Fruit fly (Drosophila melanogaster) whole organism, pupa: ENCODE results near the gene Capa.

ENCODE experiments used
- CG10348 ChIP-seq: fragments of 200-800 bp; sonication (Bioruptor generic); IDR thresholded peaks from 2 replicates; pipeline ENCODE4 v1.3.6; 2022; ENCODE audit warnings: missing biosample characterization, missing genetic modification characterization
- CG14655 ChIP-seq: fragments of 200-800 bp; sonication (Bioruptor generic); optimal IDR thresholded peaks from 3 replicates; lab custom pipeline; 2017; ENCODE audit warnings: mild to moderate bottlenecking, missing biosample characterization, missing genetic modification reagents, missing genetic modification characterization
- CG15710 ChIP-seq: fragments of 200-800 bp; sonication (Bioruptor generic); optimal IDR thresholded peaks from 2 replicates; lab custom pipeline; 2018; ENCODE audit warnings: missing biosample characterization, mild to moderate bottlenecking, missing genetic modification characterization, moderate library complexity
- CG32121 ChIP-seq: fragments of 200-800 bp; sonication (Bioruptor generic); IDR thresholded peaks from 2 replicates; pipeline ENCODE4 v1.3.6; 2022; ENCODE audit warnings: missing biosample characterization, missing genetic modification characterization
- CG4496 ChIP-seq: fragments of 200-800 bp; sonication (Bioruptor generic); IDR thresholded peaks from 3 replicates; pipeline ENCODE4 v1.3.6; 2022; ENCODE audit warnings: missing biosample characterization, missing genetic modification characterization
- CG8159 ChIP-seq: fragments of 200-800 bp; sonication (Bioruptor generic); optimal IDR thresholded peaks from 3 replicates; lab custom pipeline; 2018; ENCODE audit warnings: missing biosample characterization, mild to moderate bottlenecking, missing genetic modification characterization, moderate library complexity
- D1 ChIP-seq: fragments of 200-800 bp; sonication (Bioruptor generic); optimal IDR thresholded peaks from 2 replicates; lab custom pipeline; 2018; ENCODE audit warnings: missing biosample characterization, mild to moderate bottlenecking, missing genetic modification characterization, moderate library complexity
- EcR ChIP-seq: fragments of 200-800 bp; sonication (Bioruptor generic); optimal IDR thresholded peaks from 3 replicates; lab custom pipeline; 2019; ENCODE audit warnings: missing biosample characterization, missing genetic modification characterization, mild to moderate bottlenecking, moderate library complexity, missing genetic modification reagents
- Ets98B ChIP-seq: fragments of 200-800 bp; sonication (Bioruptor generic); IDR thresholded peaks from 2 replicates; pipeline ENCODE4 v1.3.6; 2022; ENCODE audit warnings: missing biosample characterization, missing genetic modification characterization
- Snoo ChIP-seq: fragments of 200-800 bp; sonication (Bioruptor generic); optimal IDR thresholded peaks from 3 replicates; lab custom pipeline; 2017; ENCODE audit warnings: missing biosample characterization, mild to moderate bottlenecking, missing genetic modification characterization, inconsistent platforms
- fd96Ca ChIP-seq: fragments of 200-800 bp; sonication (Bioruptor generic); IDR thresholded peaks from 3 replicates; pipeline ENCODE4 v1.3.6; 2022; ENCODE audit warnings: missing biosample characterization, missing genetic modification characterization

DNA sequence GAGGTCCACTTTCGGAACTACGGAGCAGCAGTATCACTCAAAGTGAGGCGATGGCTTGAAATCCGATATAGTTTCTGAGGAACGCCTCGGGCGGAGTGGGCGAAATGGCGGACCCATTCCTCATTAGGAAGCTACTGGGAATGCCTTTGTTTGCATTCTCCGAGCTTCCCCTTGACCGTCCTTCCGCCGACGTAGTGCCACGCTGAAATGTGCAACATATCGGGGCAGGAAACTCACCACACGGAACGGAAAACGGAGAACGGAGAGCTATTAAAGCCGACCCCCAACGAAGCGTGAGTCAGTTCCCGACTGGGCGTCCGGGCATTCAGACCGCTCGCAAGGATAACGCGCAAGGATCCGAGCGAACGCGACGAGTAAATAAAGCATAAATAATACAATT is 12.8 kb upstream of the Capa start, which contains the start of gene CG15522:
- TF ChIP-seq CG14655 (GFP tag; lab: Kevin White, UChicago) (no peak), CG15710 (tag; lab: Kevin White, UChicago) (no peak), CG4496 (GFP tag; lab: Robert Waterston, UW) (no peak), CG8159 (tag; lab: Kevin White, UChicago) (no peak), D1 (tag; lab: Kevin White, UChicago) (no peak), fd96Ca (GFP tag; lab: Robert Waterston, UW) (no peak), Snoo (tag; lab: Kevin White, UChicago) (no peak), CG10348 (GFP tag; lab: Robert Waterston, UW) (no peak), EcR (GFP tag; lab: Kevin White, UChicago) (no peak), CG32121 (GFP tag; lab: Robert Waterston, UW) (no peak), Ets98B (GFP tag; lab: Robert Waterston, UW) (no peak)
